Worm (Caenorhabditis elegans) whole organism, early embryonic: ENCODE data around the gene F01D5.7.

Source experiments
- B0310.2 ChIP-seq: sonication (generic microtip); optimal IDR thresholded peaks from 2 replicates; lab custom pipeline; 2016; ENCODE audit warnings: mild to moderate bottlenecking, missing genetic modification characterization, missing compliant biosample characterization
- F13C5.2 ChIP-seq: sonication (generic microtip); optimal IDR thresholded peaks from 2 replicates; lab custom pipeline; 2017; ENCODE audit warnings: mild to moderate bottlenecking, missing genetic modification characterization, inconsistent platforms, missing compliant biosample characterization
- aly-1 ChIP-seq: sonication (generic microtip); optimal IDR thresholded peaks from 2 replicates; lab custom pipeline; 2016; ENCODE audit warnings: missing genetic modification characterization, missing compliant biosample characterization
- ama-1 ChIP-seq: fragments of 150-350 bp; optimal IDR thresholded peaks from 2 replicates; lab custom pipeline; 2014
- ceh-13 ChIP-seq: fragments of 200-800 bp; sonication (Bioruptor generic); optimal IDR thresholded peaks from 2 replicates; lab custom pipeline; 2018; ENCODE audit warnings: mild to moderate bottlenecking, missing genetic modification characterization, missing compliant biosample characterization
- ceh-36 ChIP-seq: sonication (generic microtip); optimal IDR thresholded peaks from 2 replicates; lab custom pipeline; 2016; ENCODE audit warnings: missing genetic modification characterization, inconsistent platforms, missing compliant biosample characterization
- ets-7 ChIP-seq: sonication (generic microtip); optimal IDR thresholded peaks from 2 replicates; lab custom pipeline; 2016; ENCODE audit warnings: missing genotype, missing genetic modification characterization, missing compliant biosample characterization
- flt-1 ChIP-seq: fragments of 200-800 bp; sonication (Bioruptor generic); IDR thresholded peaks from 2 replicates; pipeline ENCODE4 v1.3.6; 2022; ENCODE audit warnings: missing genetic modification characterization, missing compliant biosample characterization
- hmbx-1 ChIP-seq: sonication (generic microtip); optimal IDR thresholded peaks from 2 replicates; lab custom pipeline; 2016; ENCODE audit warnings: mild to moderate bottlenecking, missing genetic modification characterization, missing compliant biosample characterization
- hmg-4 ChIP-seq: fragments of 200-800 bp; sonication (Bioruptor generic); optimal IDR thresholded peaks from 2 replicates; lab custom pipeline; 2018; ENCODE audit warnings: mild to moderate bottlenecking, missing genetic modification characterization, missing compliant biosample characterization
- hnd-1 ChIP-seq: sonication (generic microtip); optimal IDR thresholded peaks from 2 replicates; lab custom pipeline; 2016; ENCODE audit warnings: missing genetic modification characterization, missing compliant biosample characterization
- pes-1 ChIP-seq: fragments of 200-800 bp; sonication (Bioruptor generic); IDR thresholded peaks from 2 replicates; pipeline ENCODE4 v1.3.6; 2022; ENCODE audit warnings: missing genetic modification reagents, missing genetic modification characterization, missing compliant biosample characterization
- scrt-1 ChIP-seq: fragments of 200-800 bp; sonication (Bioruptor generic); IDR thresholded peaks from 2 replicates; pipeline ENCODE4 v1.3.6; 2022; ENCODE audit warnings: missing genetic modification characterization, missing compliant biosample characterization
- sea-1 ChIP-seq: fragments of 200-800 bp; sonication (Bioruptor generic); conservative IDR thresholded peaks from 2 replicates; pipeline ENCODE4 v1.3.6; 2022; ENCODE audit warnings: missing genetic modification characterization, missing compliant biosample characterization
- tbx-11 ChIP-seq: fragments of 200-800 bp; sonication (Bioruptor generic); IDR thresholded peaks from 2 replicates; pipeline ENCODE4 v1.3.6; 2022; ENCODE audit warnings: missing genetic modification characterization, missing compliant biosample characterization
- tbx-37 ChIP-seq: fragments of 200-800 bp; sonication (Bioruptor generic); conservative IDR thresholded peaks from 2 replicates; pipeline ENCODE4 v1.3.6; 2022; ENCODE audit warnings: missing genetic modification reagents, missing genetic modification characterization, missing compliant biosample characterization
- tra-4 ChIP-seq: sonication (generic microtip); optimal IDR thresholded peaks from 2 replicates; lab custom pipeline; 2017; ENCODE audit warnings: missing genetic modification characterization, missing compliant biosample characterization

The F01D5.7 gene

ce11 chrII:14049097-14049496 lies 40.6 kb downstream of the F01D5.7 start:
- no peak for TF ChIP-seq sea-1 (GFP tag; lab: Robert Waterston, UW)
- TF ChIP-seq tbx-11 (GFP tag; lab: Robert Waterston, UW), result no peak
- no peak for TF ChIP-seq ets-7 (tag; lab: Kevin White, UChicago)
- TF ChIP-seq hmbx-1 (tag; lab: Kevin White, UChicago), result no peak
- TF ChIP-seq hmg-4, result no peak
- no peak for TF ChIP-seq F13C5.2 (tag; lab: Kevin White, UChicago)
- no peak for TF ChIP-seq B0310.2 (tag; lab: Kevin White, UChicago)
- no peak for TF ChIP-seq tbx-37
- TF ChIP-seq scrt-1, result no peak
- TF ChIP-seq hnd-1 (tag; lab: Kevin White, UChicago), result no peak
- no peak for TF ChIP-seq ama-1 (lab: Kevin White, UChicago)
- TF ChIP-seq aly-1, result no peak
- no peak for TF ChIP-seq ceh-13 (GFP tag; lab: Kevin White, UChicago)
- TF ChIP-seq pes-1 (GFP tag; lab: Robert Waterston, UW), result no peak

- TF ChIP-seq hmg-4 (peak; percentile 73), F13C5.2 (tag; lab: Kevin White, UChicago) (no peak)
Measured at ce11 chrII:14050506-14050905, 42.0 kb downstream of the F01D5.7 start.

ce11 chrII:14051474-14051934 lies 43.0 kb downstream of the F01D5.7 start:
- TF ChIP-seq flt-1 (GFP tag; lab: Robert Waterston, UW) (no peak), ama-1 (lab: Kevin White, UChicago) (no peak), tbx-37 (no peak), hnd-1 (tag; lab: Kevin White, UChicago) (no peak), B0310.2 (tag; lab: Kevin White, UChicago) (no peak), pes-1 (GFP tag; lab: Robert Waterston, UW) (no peak), tbx-11 (GFP tag; lab: Robert Waterston, UW) (no peak), F13C5.2 (tag; lab: Kevin White, UChicago) (no peak), ceh-36 (tag; lab: Kevin White, UChicago) (no peak), hmg-4 (no peak), ets-7 (tag; lab: Kevin White, UChicago) (no peak), sea-1 (GFP tag; lab: Robert Waterston, UW) (no peak), scrt-1 (no peak), ceh-13 (GFP tag; lab: Kevin White, UChicago) (no peak), tra-4 (no peak), aly-1 (no peak), hmbx-1 (tag; lab: Kevin White, UChicago) (no peak)

- no peak for TF ChIP-seq tbx-37
- no peak for TF ChIP-seq tbx-11 (GFP tag; lab: Robert Waterston, UW)
- no peak for TF ChIP-seq sea-1 (GFP tag; lab: Robert Waterston, UW)
- TF ChIP-seq scrt-1, result no peak
- TF ChIP-seq ama-1 (lab: Kevin White, UChicago), result no peak
- TF ChIP-seq ceh-13 (GFP tag; lab: Kevin White, UChicago), result no peak
Measured at ce11 chrII:14052204-14052603, 43.7 kb downstream of the F01D5.7 start, which contains the start of gene daf-5. daf-5 (minus strand) TSS chrII:14052304.

ce11 chrII:14053141-14053540 lies 44.7 kb downstream of the F01D5.7 start:
- TF ChIP-seq hnd-1 (tag; lab: Kevin White, UChicago), result no peak
- no peak for TF ChIP-seq tbx-11 (GFP tag; lab: Robert Waterston, UW)
- no peak for TF ChIP-seq sea-1 (GFP tag; lab: Robert Waterston, UW)
- TF ChIP-seq B0310.2 (tag; lab: Kevin White, UChicago), result no peak
- TF ChIP-seq scrt-1, result no peak
- no peak for TF ChIP-seq ceh-36 (tag; lab: Kevin White, UChicago)
- no peak for TF ChIP-seq ceh-13 (GFP tag; lab: Kevin White, UChicago)
- TF ChIP-seq tbx-37, result no peak
- TF ChIP-seq tra-4, result no peak
- no peak for TF ChIP-seq ets-7 (tag; lab: Kevin White, UChicago)
- TF ChIP-seq pes-1 (GFP tag; lab: Robert Waterston, UW), result no peak
- TF ChIP-seq flt-1 (GFP tag; lab: Robert Waterston, UW), result no peak
- TF ChIP-seq hmbx-1 (tag; lab: Kevin White, UChicago), result no peak

ce11 chrII:14055717-14056116 lies 47.3 kb downstream of the F01D5.7 start:
- TF ChIP-seq pes-1 (GFP tag; lab: Robert Waterston, UW) (no peak), tbx-11 (GFP tag; lab: Robert Waterston, UW) (no peak), tra-4 (no peak), ceh-13 (GFP tag; lab: Kevin White, UChicago) (no peak)

ce11 chrII:14059767-14060166 lies 51.3 kb downstream of the F01D5.7 start, which contains the start of gene rpb-11:
rpb-11 (plus strand) TSS chrII:14060085.
- TF ChIP-seq tra-4 (no peak), hmg-4 (peak; percentile 34), tbx-37 (peak; percentile 60; the same call in 1 of the 2 replicates), ets-7 (tag; lab: Kevin White, UChicago) (no peak), pes-1 (GFP tag; lab: Robert Waterston, UW) (peak; percentile 68), hnd-1 (tag; lab: Kevin White, UChicago) (peak; percentile 17), tbx-11 (GFP tag; lab: Robert Waterston, UW) (peak; percentile 59; the same call in 1 of the 2 replicates), sea-1 (GFP tag; lab: Robert Waterston, UW) (0 out of 2 replicates have a peak, but pooled peaks have one; percentile 24), scrt-1 (peak; percentile 36; the same call in 1 of the 2 replicates), aly-1 (no peak), flt-1 (GFP tag; lab: Robert Waterston, UW) (peak; percentile 72), ceh-13 (GFP tag; lab: Kevin White, UChicago) (peak; percentile 23), F13C5.2 (tag; lab: Kevin White, UChicago) (peak; percentile 88), ceh-36 (tag; lab: Kevin White, UChicago) (no peak), B0310.2 (tag; lab: Kevin White, UChicago) (no peak)
